Worm (Caenorhabditis elegans): Measurements from ENCODE around the gene Y97E10C.1.

Y97E10C.1 gene

ce11 chrV:7734909-7735308, 6.2 kb downstream of the Y97E10C.1 start, which contains the start of gene clic-1 (continued):
- TF ChIP-seq R02D3.7 (tag; optimal IDR thresholded peaks at IDR 0.05) = no peak
- TF ChIP-seq fkh-10 (GFP tag; optimal IDR thresholded peaks at IDR 0.05) = peak; percentile 31

- TF ChIP-seq nhr-23 (tag; optimal IDR thresholded peaks at IDR 0.05) = no peak
- TF ChIP-seq R02D3.7 (tag; optimal IDR thresholded peaks at IDR 0.05) = no peak
- TF ChIP-seq mml-1 (tag; optimal IDR thresholded peaks at IDR 0.05) = no peak
- TF ChIP-seq fos-1 (tag; optimal IDR thresholded peaks at IDR 0.05) = no peak
- no peak for TF ChIP-seq daf-12 (tag; optimal IDR thresholded peaks at IDR 0.05)
These were observed 6.6 kb downstream of the Y97E10C.1 start, which contains the start of gene srr-10 for ce11 chrV:7735319-7735718. Gene srr-10 (plus strand): TSS chrV:7735619.

ce11 chrV:7737710-7738109, 9.0 kb downstream of the Y97E10C.1 start, which contains the start of gene srr-9:
Gene srr-9 (plus strand): TSS chrV:7738010.
- no peak for TF ChIP-seq nhr-28 (tag; optimal IDR thresholded peaks at IDR 0.05)
- no peak for TF ChIP-seq ztf-4 (tag; optimal IDR thresholded peaks at IDR 0.05)
- no peak for TF ChIP-seq pqm-1 (tag; optimal IDR thresholded peaks at IDR 0.05)
- no peak for TF ChIP-seq eor-1 (tag; optimal IDR thresholded peaks at IDR 0.05)
- TF ChIP-seq skn-1 (tag; optimal IDR thresholded peaks at IDR 0.05) = no peak
- TF ChIP-seq elt-3 (tag; optimal IDR thresholded peaks at IDR 0.05) = no peak
- no peak for TF ChIP-seq egl-5 (tag; optimal IDR thresholded peaks at IDR 0.05)
- no peak for TF ChIP-seq lin-15B (tag; optimal IDR thresholded peaks at IDR 0.05)
- TF ChIP-seq nhr-76 (tag; optimal IDR thresholded peaks at IDR 0.05) = no peak
- no peak for TF ChIP-seq zag-1 (tag; optimal IDR thresholded peaks at IDR 0.05)
- TF ChIP-seq egl-27 (tag; optimal IDR thresholded peaks at IDR 0.05) = no peak
- no peak for TF ChIP-seq jun-1 (tag; optimal IDR thresholded peaks at IDR 0.05)
- no peak for TF ChIP-seq ZK546.5 (tag; optimal IDR thresholded peaks at IDR 0.05)
- TF ChIP-seq mml-1 (tag; optimal IDR thresholded peaks at IDR 0.05) = no peak

ce11 chrV:7739949-7740348, 11.3 kb downstream of the Y97E10C.1 start:
- TF ChIP-seq nhr-67 (tag; optimal IDR thresholded peaks at IDR 0.05) = no peak
- no peak for TF ChIP-seq nhr-23 (tag; optimal IDR thresholded peaks at IDR 0.05)
- TF ChIP-seq pha-4 (tag; optimal IDR thresholded peaks at IDR 0.05) = no peak
- no peak for TF ChIP-seq egl-27 (tag; optimal IDR thresholded peaks at IDR 0.05)
- TF ChIP-seq nhr-77 (tag; optimal IDR thresholded peaks at IDR 0.05) = no peak
- no peak for TF ChIP-seq fkh-2 (tag; optimal IDR thresholded peaks at IDR 0.05)
- TF ChIP-seq ama-1 (optimal IDR thresholded peaks at IDR 0.05) = no peak
- TF ChIP-seq egl-5 (tag; optimal IDR thresholded peaks at IDR 0.05) = no peak
- TF ChIP-seq ceh-16 (tag; optimal IDR thresholded peaks at IDR 0.05) = no peak
- no peak for TF ChIP-seq mdl-1 (tag; optimal IDR thresholded peaks at IDR 0.05)
- TF ChIP-seq ZK546.5 (tag; optimal IDR thresholded peaks at IDR 0.05) = no peak

- TF ChIP-seq fos-1 (tag; optimal IDR thresholded peaks at IDR 0.05) (no peak), ztf-4 (tag; optimal IDR thresholded peaks at IDR 0.05) (no peak), ceh-82 (tag; optimal IDR thresholded peaks at IDR 0.05) (no peak), daf-12 (tag; optimal IDR thresholded peaks at IDR 0.05) (no peak), nhr-28 (tag; optimal IDR thresholded peaks at IDR 0.05) (no peak), nhr-76 (tag; optimal IDR thresholded peaks at IDR 0.05) (no peak), ceh-28 (tag; optimal IDR thresholded peaks at IDR 0.05) (no peak), nhr-12 (tag; optimal IDR thresholded peaks at IDR 0.05) (no peak), lin-39 (tag; optimal IDR thresholded peaks at IDR 0.05) (no peak), nhr-67 (tag; optimal IDR thresholded peaks at IDR 0.05) (no peak), zag-1 (tag; optimal IDR thresholded peaks at IDR 0.05) (no peak), mml-1 (tag; optimal IDR thresholded peaks at IDR 0.05) (no peak), ztf-11 (tag; optimal IDR thresholded peaks at IDR 0.05) (no peak), ama-1 (optimal IDR thresholded peaks at IDR 0.05) (no peak), ceh-16 (tag; optimal IDR thresholded peaks at IDR 0.05) (no peak), egl-5 (tag; optimal IDR thresholded peaks at IDR 0.05) (no peak), lsy-12 (tag; optimal IDR thresholded peaks at IDR 0.05) (no peak)
These were observed 13.2 kb downstream of the Y97E10C.1 start for ce11 chrV:7741918-7742317.

- TF ChIP-seq ceh-28 (tag; optimal IDR thresholded peaks at IDR 0.05) (no peak), lsy-12 (tag; optimal IDR thresholded peaks at IDR 0.05) (no peak)
These were observed 13.8 kb downstream of the Y97E10C.1 start, which contains the start of gene fbxl-5 for ce11 chrV:7742485-7742959. Gene fbxl-5 (plus strand): TSS chrV:7742909.
